Worm (Caenorhabditis elegans) whole organism, L1 larva: ENCODE measurements around the gene Y57G7A.6.

Experiments used
- ces-1 ChIP-seq: fragments of 150-350 bp; optimal IDR thresholded peaks from 2 replicates; lab custom pipeline; 2014; ENCODE audit warnings: missing biosample characterization, missing genetic modification reagents, missing genetic modification characterization
- dpl-1 ChIP-seq, 3 experiments: fragments of 150-350 bp in 2 of 3; sonication (generic microtip) in 1 of 3; optimal IDR thresholded peaks; 2 replicates each; lab custom pipeline; 2014 to 2017; ENCODE audit warnings: missing biosample characterization in 3 of 3, missing genetic modification characterization in 3 of 3, missing genetic modification reagents in 3 of 3
- ets-5 ChIP-seq: fragments of 200-800 bp; sonication (Bioruptor generic); IDR thresholded peaks from 2 replicates; pipeline ENCODE4 v1.3.6; 2022; ENCODE audit warnings: missing genetic modification characterization, missing compliant biosample characterization
- isw-1 ChIP-seq: fragments of 200-800 bp; sonication (Bioruptor generic); IDR thresholded peaks from 2 replicates; pipeline ENCODE4 v1.3.6; 2022; ENCODE audit warnings: missing genetic modification characterization, missing compliant biosample characterization
- nhr-28 ChIP-seq: fragments of 150-350 bp; optimal IDR thresholded peaks from 2 replicates; lab custom pipeline; 2014; ENCODE audit warnings: missing biosample characterization, missing genetic modification characterization
- sox-4 ChIP-seq: sonication (generic microtip); optimal IDR thresholded peaks from 2 replicates; lab custom pipeline; 2016; ENCODE audit warnings: missing genetic modification characterization, missing compliant biosample characterization
- sup-37 ChIP-seq: fragments of 200-800 bp; sonication (Bioruptor generic); optimal IDR thresholded peaks from 2 replicates; lab custom pipeline; 2018; ENCODE audit warnings: mild to moderate bottlenecking, missing genetic modification characterization, missing compliant biosample characterization
- tbx-2 ChIP-seq: sonication (generic microtip); optimal IDR thresholded peaks from 2 replicates; lab custom pipeline; 2016; ENCODE audit warnings: missing genetic modification characterization, missing compliant biosample characterization
- unc-130 ChIP-seq: fragments of 150-350 bp; optimal IDR thresholded peaks from 2 replicates; lab custom pipeline; 2017; ENCODE audit warnings: missing biosample characterization, missing genetic modification characterization, inconsistent platforms

DNA sequence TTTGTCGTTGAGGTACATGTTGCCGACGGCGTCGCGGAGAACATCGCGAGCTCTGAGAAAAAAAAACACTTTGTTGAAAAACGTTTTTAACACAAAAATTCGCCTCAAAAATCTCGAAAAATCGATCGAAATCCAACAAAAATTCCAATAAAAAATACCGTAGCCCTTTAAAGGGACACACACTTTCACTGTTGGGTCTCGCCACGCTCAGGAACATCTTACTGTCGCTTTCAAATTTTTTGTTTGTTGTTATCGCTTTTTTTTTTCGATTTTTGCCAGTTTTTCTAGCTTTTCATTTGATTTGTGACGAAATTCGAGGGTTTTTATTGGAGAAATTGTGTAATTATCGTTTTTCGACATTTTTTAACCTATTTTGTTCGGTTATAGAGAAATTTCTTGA, 21.1 kb upstream of the Y57G7A.6 start:
- TF ChIP-seq sup-37 (GFP tag; lab: Kevin White, UChicago) (no peak), ets-5 (GFP tag; lab: Robert Waterston, UW) (no peak), nhr-28 (tag; lab: Kevin White, UChicago) (no peak), ces-1 (GFP tag; lab: Kevin White, UChicago) (no peak), isw-1 (GFP tag; lab: Robert Waterston, UW) (no peak), dpl-1 (GFP tag; optimal IDR thresholded peaks at IDR 0.05; lab: Kevin White, UChicago) (no peak), sox-4 (no peak), unc-130 (no peak), tbx-2 (tag; lab: Kevin White, UChicago) (no peak)
